Fruit fly (Drosophila melanogaster): ENCODE measurements around the gene CG11438.

The CG11438 gene

DNA sequence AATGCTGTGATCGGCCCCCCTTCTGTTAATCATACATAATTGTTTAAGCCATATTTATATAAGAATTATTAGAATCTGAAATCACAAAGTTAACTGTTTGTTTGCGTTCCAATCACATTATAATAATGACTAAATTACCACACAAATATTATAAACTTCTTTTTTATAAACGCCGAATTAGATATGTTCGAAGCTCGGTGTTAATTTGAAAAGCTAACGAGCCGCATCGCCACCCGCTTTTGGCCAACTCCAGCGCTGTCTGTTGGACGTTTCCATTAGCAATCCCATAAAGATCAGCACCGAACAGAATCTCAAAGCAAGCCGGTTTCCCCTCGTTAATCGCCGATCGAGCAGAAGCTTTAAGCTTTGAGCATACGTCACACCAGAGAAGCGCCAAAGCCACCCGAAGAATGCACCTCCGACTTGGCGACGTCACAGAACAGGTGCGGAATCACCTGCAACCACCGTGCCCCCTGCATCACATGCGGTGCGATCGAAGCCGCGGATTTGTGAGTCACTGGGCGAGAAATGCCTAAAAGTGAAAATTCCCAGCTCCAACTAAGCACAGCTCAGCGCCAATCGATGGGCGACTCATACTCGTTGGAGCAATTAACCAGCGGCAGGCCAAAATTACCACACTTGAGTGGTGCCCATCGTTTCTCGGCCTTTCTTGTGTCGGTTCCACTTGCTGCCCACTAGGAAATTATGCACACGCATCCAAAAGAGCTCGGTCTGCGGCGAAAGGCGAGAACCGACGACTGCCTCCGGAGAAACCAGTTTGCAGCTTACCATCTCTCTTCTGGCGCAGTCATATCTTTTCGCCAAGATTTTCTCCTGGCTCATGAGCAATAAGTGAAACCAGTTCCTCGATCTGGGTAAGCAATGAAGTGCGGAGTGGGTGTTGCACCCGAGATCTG is at the start of gene CG11438:
Gene CG11438 (plus strand): TSS at position 134 of the 917 bp plus-strand sequence.
- TF ChIP-seq CG8478 (optimal IDR thresholded peaks at IDR 0.05) = no peak

DNA sequence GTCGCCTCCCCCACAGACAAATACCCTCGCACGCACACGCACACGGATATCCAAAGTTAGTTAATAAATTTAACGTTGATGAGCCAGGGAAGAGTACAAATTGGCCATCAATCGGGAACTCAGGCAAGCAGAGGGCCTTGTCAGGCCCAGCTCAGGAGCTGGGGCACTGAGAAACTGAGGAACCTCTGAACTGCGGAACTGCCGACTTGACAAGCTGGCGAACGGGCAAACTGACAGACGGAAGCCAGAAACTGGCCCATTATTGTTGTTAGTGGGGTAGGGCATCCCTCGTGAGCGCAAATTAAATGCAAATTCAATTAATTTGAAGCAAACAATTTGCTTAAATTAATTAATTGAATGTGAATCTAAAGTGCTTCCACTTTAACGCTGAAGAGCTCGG is 49.3 kb upstream of the CG11438 start:
- no peak for TF ChIP-seq CTCF (optimal IDR thresholded peaks at IDR 0.05)

DNA sequence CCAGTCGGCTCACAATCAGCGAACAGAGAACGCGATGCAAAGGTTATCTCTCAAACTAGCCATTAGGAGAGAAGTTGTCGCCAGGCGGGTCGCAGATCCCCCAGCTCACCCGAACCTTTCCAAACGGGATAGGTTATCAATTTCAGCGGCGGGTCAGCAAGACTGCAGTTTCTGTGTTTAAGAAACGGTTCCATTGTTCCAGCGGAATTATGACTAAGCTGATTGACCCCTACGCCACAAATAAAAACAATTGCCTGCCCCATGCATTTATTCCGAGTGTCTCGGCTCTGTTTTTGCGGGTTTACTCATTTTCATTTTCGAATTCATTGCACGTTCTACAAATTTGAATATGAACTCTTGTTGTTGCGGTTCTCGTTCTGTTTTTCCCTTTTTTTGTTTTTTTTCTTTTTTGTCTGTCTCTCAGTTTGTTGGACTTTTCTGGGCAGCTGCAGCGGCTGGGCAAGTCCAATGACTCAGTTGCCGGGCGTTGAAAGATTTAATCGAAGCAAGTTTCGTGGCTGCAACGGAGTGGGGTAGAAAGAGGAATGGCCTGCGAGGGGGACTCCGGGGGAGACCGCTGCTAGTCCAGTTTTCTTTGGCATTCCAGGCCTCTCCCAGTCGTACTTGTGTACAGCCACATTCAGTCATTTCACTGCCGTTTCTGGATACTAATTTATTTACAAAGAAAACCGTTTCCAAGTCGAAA is 44.7 kb upstream of the CG11438 start:
- TF ChIP-seq CG8478 (optimal IDR thresholded peaks at IDR 0.05) (no peak), CTCF (optimal IDR thresholded peaks at IDR 0.05) (no peak)

DNA sequence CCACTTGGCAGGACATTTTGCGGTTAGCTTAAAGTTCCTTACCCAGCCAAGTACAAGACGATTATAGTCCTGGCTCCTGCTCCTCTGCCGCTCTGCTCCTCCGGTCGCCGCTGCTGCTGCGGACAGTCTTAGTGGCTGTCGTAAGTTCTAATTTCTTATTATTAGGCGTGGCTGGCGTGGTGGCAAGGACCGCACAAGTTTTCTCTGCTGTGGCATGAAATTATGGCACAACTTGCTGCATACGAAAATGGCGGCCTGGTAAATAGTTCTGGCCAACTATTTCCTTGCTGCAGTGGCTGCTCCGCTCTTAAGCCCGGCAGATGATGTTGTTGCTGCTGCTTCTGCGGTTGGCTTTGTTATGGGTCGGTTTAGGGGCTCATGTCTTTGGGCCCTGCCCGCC is 40.7 kb upstream of the CG11438 start:
- no peak for TF ChIP-seq CG8478 (optimal IDR thresholded peaks at IDR 0.05)
- TF ChIP-seq CTCF (optimal IDR thresholded peaks at IDR 0.05) = no peak

DNA sequence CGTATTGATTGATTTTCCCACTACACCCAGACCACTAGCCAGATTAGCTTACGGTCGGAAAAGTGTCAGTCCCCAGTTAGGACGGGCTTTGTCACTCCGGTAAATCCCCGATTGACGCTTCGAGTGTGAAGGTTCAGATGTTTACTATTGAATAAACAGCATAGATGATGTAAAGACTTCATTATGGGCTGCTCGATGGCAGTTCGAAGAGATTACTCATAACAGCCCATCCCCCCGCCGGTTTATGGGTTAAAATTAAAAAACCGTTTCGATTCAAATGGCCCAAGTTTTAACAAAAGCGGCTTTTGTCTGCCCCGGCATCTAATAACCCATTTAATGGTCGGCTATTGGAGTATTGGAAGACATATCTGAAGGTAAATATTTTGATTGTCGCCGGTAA is 28.3 kb upstream of the CG11438 start:
- no peak for TF ChIP-seq CG8478 (optimal IDR thresholded peaks at IDR 0.05)
- TF ChIP-seq CTCF (optimal IDR thresholded peaks at IDR 0.05) = no peak

DNA sequence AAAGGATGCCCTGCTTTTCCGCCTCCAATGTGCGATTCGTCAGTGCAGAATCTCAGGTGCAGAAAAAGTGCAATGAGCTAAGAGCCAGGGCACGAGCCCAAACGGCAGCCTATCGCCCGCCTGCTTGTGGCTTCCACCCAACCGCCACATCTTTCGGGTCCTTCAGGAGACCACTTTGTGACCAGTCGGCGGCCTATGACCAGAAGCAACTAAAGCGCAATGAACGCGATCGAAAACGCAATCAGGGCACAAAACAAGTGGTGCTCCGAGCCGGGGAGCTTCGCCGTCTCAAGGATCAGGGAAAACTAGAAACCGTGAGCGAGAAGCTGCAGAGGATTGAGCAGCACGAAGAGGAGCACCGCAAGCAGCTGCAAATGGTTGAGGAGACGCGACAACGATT is 11.1 kb upstream of the CG11438 start, which contains the start of gene CG11449:
Gene CG11449 (plus strand): TSS at position 6 of the 400 bp plus-strand sequence.
- no peak for TF ChIP-seq CG8478 (optimal IDR thresholded peaks at IDR 0.05)
- TF ChIP-seq CTCF (optimal IDR thresholded peaks at IDR 0.05) = no peak

DNA sequence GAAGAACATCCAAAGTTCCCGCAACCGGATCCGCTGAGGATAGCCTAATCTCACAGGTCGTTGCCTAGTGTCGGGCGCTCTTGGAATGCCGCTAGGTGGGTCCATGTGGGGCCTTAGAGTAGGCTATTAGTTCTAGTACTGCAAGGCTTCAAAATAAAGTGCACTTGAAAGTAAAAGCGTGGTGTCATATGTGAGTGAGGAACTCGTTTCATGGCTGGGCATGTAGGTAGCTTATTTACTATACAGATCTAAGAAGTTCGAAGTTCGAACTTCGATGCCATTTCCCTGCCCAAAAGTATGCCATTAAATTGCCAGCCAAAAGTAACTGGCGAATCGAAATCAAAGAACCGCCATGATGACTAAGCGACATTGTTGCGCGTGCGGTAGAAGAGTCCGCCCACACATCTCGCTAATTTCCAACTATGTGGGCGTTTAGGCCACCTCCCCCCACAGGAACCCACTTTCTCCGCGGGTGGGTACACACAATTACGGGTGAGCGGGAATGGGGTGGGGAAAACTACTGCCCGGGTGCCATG is 9.4 kb upstream of the CG11438 start:
- no peak for TF ChIP-seq CG8478 (optimal IDR thresholded peaks at IDR 0.05)
- no peak for TF ChIP-seq CTCF (optimal IDR thresholded peaks at IDR 0.05)

DNA sequence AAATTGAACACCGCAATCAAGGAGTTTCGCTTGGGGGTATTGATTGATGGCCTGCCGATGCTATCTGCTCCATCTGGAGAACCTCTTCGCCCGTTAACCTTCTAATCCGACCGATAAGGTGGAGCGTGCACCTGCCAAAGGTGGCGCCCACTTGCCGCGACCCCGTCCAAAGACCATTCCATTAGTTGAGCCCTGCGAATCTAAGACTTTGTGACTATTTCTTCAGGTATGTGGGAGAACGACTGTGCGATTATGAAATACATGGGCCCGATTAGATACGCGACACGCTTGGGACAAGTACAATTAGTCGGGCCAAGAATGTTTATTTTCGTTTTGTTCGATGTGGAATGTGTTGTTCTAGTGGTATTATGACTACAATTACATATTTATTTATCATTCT is 7.1 kb upstream of the CG11438 start:
- TF ChIP-seq CG8478 (optimal IDR thresholded peaks at IDR 0.05) (no peak), CTCF (optimal IDR thresholded peaks at IDR 0.05) (no peak)

DNA sequence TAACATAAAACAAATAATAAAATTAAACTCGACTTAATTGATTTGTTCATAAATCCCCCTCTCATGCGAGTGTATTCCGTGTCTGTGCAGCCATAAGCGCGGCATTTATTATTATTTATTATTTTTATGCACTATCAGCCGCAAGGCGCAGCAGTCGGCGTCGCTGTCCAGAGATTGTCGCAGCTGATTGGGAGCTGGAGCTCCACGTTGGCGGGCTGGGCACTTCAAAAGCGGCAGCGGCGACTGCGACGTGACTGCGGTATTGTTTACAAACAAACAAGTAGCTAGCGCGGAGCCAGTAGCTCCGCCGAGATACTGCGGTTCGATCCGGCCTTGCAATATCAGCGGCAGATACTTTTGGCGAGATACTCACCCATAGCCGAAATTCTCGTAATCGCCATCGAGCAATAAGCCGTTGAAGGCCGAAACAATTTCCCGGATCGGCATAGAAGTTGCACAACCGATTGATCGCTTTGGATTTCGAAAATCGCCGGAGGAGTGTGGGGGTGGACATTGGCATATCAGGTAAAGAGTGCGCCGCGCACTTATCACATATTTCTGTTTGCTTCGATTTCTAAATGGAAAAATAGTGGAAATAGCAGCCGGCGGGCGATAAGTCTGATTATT is 6.4 kb upstream of the CG11438 start:
- TF ChIP-seq CTCF (optimal IDR thresholded peaks at IDR 0.05) (no peak), CG8478 (optimal IDR thresholded peaks at IDR 0.05) (no peak)

DNA sequence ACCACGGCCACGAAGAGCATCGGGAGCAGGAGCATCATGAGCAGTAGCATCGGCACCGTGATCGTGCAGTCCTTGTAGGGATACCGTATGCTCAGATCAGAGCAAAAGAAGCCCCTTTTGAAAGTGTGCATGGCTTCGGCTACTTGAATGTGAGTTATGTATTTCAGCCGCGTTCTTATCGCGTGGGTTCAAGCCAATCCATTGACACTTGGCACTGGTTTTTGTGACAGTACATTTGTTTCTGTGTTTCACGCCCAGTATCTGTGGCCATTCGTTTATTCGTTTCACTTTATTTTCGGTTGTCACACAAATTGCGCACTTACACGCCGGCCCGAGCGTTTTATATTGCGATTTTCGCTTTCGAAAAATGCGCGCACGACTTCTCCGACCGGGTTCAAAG is 5.0 kb upstream of the CG11438 start:
- TF ChIP-seq CG8478 (optimal IDR thresholded peaks at IDR 0.05) (no peak), CTCF (optimal IDR thresholded peaks at IDR 0.05) (no peak)

DNA sequence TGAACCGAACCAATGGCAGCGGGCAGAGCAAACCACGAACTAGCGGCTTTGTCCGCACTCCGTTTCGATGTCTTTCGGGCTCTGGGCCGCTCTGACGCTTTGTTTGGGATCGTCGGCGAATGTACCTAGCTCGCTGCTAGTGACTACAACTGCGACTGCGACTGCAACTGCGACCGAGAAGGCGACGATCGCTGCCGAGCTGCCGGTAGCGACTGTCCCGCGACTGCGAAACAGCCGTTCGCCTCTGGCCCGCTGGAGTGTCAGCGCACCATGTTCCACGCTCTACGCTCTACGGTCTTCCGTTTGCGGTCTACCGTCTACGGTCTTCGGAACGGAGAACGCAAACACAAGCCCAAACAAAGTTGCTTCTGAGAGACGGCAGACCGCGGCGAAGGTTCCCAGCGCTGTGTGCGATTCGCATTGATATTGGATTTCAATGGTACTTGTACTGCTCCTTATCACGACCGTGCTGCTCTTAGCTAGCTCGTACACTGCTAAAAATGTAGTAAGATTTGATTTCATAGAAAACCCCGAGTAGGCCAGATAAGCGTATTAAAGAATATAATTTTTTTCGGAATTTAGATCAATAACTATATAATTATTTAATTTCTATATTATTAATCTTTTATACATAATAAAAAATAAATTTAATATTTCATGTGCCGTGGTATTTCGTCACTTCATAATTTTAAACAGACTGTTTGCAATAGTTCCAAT is 4.3 kb upstream of the CG11438 start, which contains the start of gene laza:
Gene laza (minus strand): TSS at position 214 of the 717 bp plus-strand sequence.
- TF ChIP-seq CTCF (optimal IDR thresholded peaks at IDR 0.05) (no peak), CG8478 (optimal IDR thresholded peaks at IDR 0.05) (no peak)

DNA sequence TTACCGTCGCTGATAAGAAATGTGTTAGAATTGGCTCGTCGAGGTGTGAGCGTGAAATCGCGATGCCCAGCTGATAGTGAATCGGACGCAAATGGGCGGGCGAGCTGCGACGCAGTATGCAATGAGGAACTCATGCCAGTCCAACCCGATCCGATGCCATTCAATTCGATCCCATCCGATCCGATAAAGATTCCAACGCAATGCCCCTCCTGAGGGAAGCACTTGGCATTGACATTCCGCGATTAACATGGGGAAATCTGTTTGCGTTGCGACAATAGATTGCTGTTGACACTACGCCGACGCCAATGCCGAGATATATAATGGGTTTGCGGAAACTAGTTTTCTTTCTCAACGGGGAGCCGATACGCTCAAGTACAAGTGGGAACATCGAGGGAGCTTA is 2.0 kb upstream of the CG11438 start:
- no peak for TF ChIP-seq CG8478 (optimal IDR thresholded peaks at IDR 0.05)
- no peak for TF ChIP-seq CTCF (optimal IDR thresholded peaks at IDR 0.05)

DNA sequence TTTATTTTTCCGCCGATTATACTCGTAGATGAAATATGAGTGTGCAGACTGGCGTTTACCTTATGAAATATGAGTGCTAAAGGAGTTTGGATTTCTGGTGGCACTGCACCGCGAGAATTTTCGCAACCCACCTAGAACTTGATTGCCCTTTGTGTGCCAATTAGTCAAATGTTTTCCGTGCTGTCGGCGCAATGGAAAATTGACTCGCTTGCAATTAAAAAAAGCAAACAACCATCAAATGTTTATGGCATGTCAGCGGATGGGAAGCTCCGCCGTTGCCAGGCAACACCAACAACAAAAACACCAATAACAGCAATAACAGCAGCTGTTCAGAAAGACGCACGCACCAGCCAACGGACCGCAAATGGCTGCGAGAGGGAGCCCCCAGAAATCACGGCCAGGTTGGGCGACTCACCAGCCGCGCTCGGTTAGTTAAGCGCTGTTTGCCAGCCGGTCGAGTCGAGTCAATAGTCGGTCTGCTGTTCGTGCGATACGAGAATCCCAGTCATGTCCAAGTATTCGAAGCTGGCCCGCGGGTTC is 1.1 kb downstream of the CG11438 start:
- TF ChIP-seq CG8478 (optimal IDR thresholded peaks at IDR 0.05) = no peak
- TF ChIP-seq CTCF (optimal IDR thresholded peaks at IDR 0.05) = no peak

DNA sequence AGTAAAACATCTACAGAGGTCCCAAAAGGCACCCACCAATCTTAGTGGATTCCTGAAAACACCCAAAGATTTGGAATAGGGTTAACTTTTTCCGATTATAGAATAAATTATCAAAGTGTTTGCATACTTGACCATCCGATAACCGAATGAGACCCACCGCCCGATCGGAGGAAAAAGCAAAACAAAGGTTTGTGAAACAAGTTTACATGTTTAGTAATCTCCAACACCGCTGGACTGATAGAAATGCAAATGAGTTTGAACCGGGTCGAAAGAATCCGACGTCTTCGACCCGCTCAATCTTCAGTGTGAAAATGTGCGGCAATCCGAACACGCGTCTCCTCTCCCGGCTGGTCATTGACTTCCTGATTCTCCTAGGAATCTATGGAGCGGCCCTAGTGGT is 3.1 kb downstream of the CG11438 start, which contains the start of gene CG11437:
Gene CG11437 (plus strand): TSS at position 301 of the 400 bp plus-strand sequence.
- no peak for TF ChIP-seq CTCF (optimal IDR thresholded peaks at IDR 0.05)
- TF ChIP-seq CG8478 (optimal IDR thresholded peaks at IDR 0.05) = no peak

Measured in S2 (cell line).